Fruit fly (Drosophila melanogaster): ENCODE measurements around the gene Pkc98E.

The Pkc98E gene

DNA sequence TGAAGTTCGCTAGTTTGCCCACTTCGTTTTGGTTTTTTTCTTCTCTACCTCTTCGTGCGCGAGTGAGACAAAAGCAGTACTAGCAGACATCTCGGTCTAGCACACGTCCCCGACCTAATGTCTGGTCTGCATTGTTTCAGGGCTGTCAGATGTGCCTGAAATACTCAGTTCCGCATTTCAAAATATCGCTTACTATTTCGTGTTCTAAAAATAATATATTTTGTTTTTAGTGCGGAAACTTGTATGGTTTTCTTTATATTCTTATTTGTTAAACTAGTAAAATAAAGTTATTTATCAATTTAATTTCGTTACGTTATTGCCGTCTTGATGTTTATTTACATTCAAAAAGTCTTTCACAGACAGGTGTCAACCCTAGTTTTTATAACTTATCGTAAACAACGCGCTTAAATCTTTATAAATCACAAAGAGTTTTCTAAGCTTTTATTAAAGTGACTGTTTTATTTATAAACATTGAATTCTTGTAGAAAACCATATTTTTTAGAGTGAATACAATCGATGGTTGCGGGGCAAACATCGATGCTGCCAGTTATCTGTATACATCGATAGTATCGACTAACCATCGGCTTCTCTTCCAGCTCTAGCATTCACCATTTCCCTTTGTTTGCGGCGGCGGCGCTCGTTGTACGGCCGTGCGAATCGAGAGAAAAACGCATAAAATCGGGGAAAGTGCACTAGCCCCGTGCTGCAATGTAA is 24.4 kb downstream of the Pkc98E start (continued):
- TF ChIP-seq prd (optimal IDR thresholded peaks at IDR 0.05) = no peak
- TF ChIP-seq prd (GFP tag; IDR thresholded peaks at IDR 0.05) = no peak
- peak; percentile 10 for TF ChIP-seq gcm (GFP tag; optimal IDR thresholded peaks at IDR 0.05)
- TF ChIP-seq CG15479 (GFP tag; optimal IDR thresholded peaks at IDR 0.05) = no peak
- peak; percentile 77 for TF ChIP-seq CG15696 (tag; optimal IDR thresholded peaks at IDR 0.05)
- TF ChIP-seq sr (GFP tag; IDR thresholded peaks at IDR 0.05) = no peak
- no peak for TF ChIP-seq hbn (GFP tag; IDR thresholded peaks at IDR 0.05; ENCODE audit: partially characterized antibody)
- TF ChIP-seq CG33557 (GFP tag; optimal IDR thresholded peaks at IDR 0.05) = peak; percentile 52
- peak; percentile 64 for TF ChIP-seq CG7928 (GFP tag; optimal IDR thresholded peaks at IDR 0.05)
- TF ChIP-seq CG9215 (GFP tag; IDR thresholded peaks at IDR 0.05) = no peak
- TF ChIP-seq grau (tag; optimal IDR thresholded peaks at IDR 0.05) = peak; percentile 82
- TF ChIP-seq exex (tag; optimal IDR thresholded peaks at IDR 0.05) = peak; percentile 13
- no peak for TF ChIP-seq yki (optimal IDR thresholded peaks at IDR 0.05)
- TF ChIP-seq CG9932 (GFP tag; IDR thresholded peaks at IDR 0.05) = no peak
- TF ChIP-seq CG12155 (GFP tag; optimal IDR thresholded peaks at IDR 0.05) = peak; percentile 59
- TF ChIP-seq CG13775 (GFP tag; optimal IDR thresholded peaks at IDR 0.05) = peak; percentile 83
- peak; percentile 34 for TF ChIP-seq chn (GFP tag; optimal IDR thresholded peaks at IDR 0.05)
- TF ChIP-seq CG4404 (GFP tag; IDR thresholded peaks at IDR 0.05) = no peak
- peak; percentile 64 for TF ChIP-seq dmrt11E (tag; optimal IDR thresholded peaks at IDR 0.05)
- no peak for TF ChIP-seq p53 (GFP tag; optimal IDR thresholded peaks at IDR 0.05)
- peak in 1 of 2 experiments; percentile 22 for TF ChIP-seq crp (GFP tag; optimal IDR thresholded peaks at IDR 0.05)
- TF ChIP-seq Dfd (GFP tag; optimal IDR thresholded peaks at IDR 0.05) = no peak
- TF ChIP-seq Sry-β (GFP tag; optimal IDR thresholded peaks at IDR 0.05) = peak; percentile 41
- TF ChIP-seq amos (GFP tag; IDR thresholded peaks at IDR 0.05; ENCODE audit: partially characterized antibody) = no peak
- TF ChIP-seq CG10565 (GFP tag; optimal IDR thresholded peaks at IDR 0.05) = no peak
- peak; percentile 75 for TF ChIP-seq fd96Cb (tag; optimal IDR thresholded peaks at IDR 0.05)
- TF ChIP-seq tx (GFP tag; optimal IDR thresholded peaks at IDR 0.05) = peak; percentile 28
- TF ChIP-seq twi (tag; optimal IDR thresholded peaks at IDR 0.05) = peak; percentile 8
- peak; percentile 80 for TF ChIP-seq CG7839 (tag; optimal IDR thresholded peaks at IDR 0.05)
- no peak for TF ChIP-seq CG32767 (GFP tag; IDR thresholded peaks at IDR 0.05)
- TF ChIP-seq pfk (GFP tag; optimal IDR thresholded peaks at IDR 0.05) = no peak
- peak; percentile 35 for TF ChIP-seq CG33213 (GFP tag; optimal IDR thresholded peaks at IDR 0.05)
- TF ChIP-seq BtbVII (GFP tag; optimal IDR thresholded peaks at IDR 0.05) = peak; percentile 62
- TF ChIP-seq CG2889 (GFP tag; IDR thresholded peaks at IDR 0.05) = no peak
- peak; percentile 61 for TF ChIP-seq Fer1 (GFP tag; optimal IDR thresholded peaks at IDR 0.05)
- peak; percentile 70 for TF ChIP-seq D19B (GFP tag; optimal IDR thresholded peaks at IDR 0.05)
- peak; percentile 65 for TF ChIP-seq tap (tag; optimal IDR thresholded peaks at IDR 0.05)
- TF ChIP-seq CG3995 (GFP tag; optimal IDR thresholded peaks at IDR 0.05) = no peak
- no peak for TF ChIP-seq wor (GFP tag; IDR thresholded peaks at IDR 0.05)
- no peak for TF ChIP-seq CG2129 (GFP tag; IDR thresholded peaks at IDR 0.05; ENCODE audit: partially characterized antibody)
- peak; percentile 97 for TF ChIP-seq BEAF-32 (GFP tag; optimal IDR thresholded peaks at IDR 0.05)
- peak; percentile 14 for TF ChIP-seq CG9876 (GFP tag; optimal IDR thresholded peaks at IDR 0.05)
- TF ChIP-seq br (optimal IDR thresholded peaks at IDR 0.05) = no peak
- no peak for TF ChIP-seq CG34422 (GFP tag; IDR thresholded peaks at IDR 0.05)
- peak; percentile 39 for TF ChIP-seq Six4 (GFP tag; optimal IDR thresholded peaks at IDR 0.05)
- TF ChIP-seq Lim3 (GFP tag; IDR thresholded peaks at IDR 0.05) = no peak
- no peak for TF ChIP-seq stc (GFP tag; IDR thresholded peaks at IDR 0.05)
- TF ChIP-seq CG12236 (GFP tag; optimal IDR thresholded peaks at IDR 0.05) = no peak
- TF ChIP-seq CG4820 (GFP tag; optimal IDR thresholded peaks at IDR 0.05) = peak; percentile 49
- TF ChIP-seq eve (GFP tag; optimal IDR thresholded peaks at IDR 0.05) = no peak
- no peak for TF ChIP-seq CG13287 (GFP tag; IDR thresholded peaks at IDR 0.05; ENCODE audit: partially characterized antibody)
